Worm (Caenorhabditis elegans): ENCODE results near the gene swt-7.

The swt-7 gene

ce11 chrV:5030715-5031114 lies at the start of gene swt-7:
Gene swt-7, minus strand, starts transcription at chrV:5030815.
- TF ChIP-seq aha-1 (tag) = peak; percentile 7
- TF ChIP-seq dmd-9 (GFP tag; IDR thresholded peaks at IDR 0.05) = no peak

- TF ChIP-seq ztf-11 (tag; optimal IDR thresholded peaks at IDR 0.05) (no peak), nhr-76 (tag; optimal IDR thresholded peaks at IDR 0.05) (no peak), hlh-30 (tag; optimal IDR thresholded peaks at IDR 0.05; ENCODE audit: insufficient read depth) (no peak), fkh-10 (GFP tag; optimal IDR thresholded peaks at IDR 0.05) (no peak), madf-5 (GFP tag; IDR thresholded peaks at IDR 0.05) (no peak), Y75B8A.6 (GFP tag; IDR thresholded peaks at IDR 0.05) (no peak), unc-62 (GFP tag; optimal IDR thresholded peaks at IDR 0.05 in 1 of 2) (no peak), unc-62 (tag; optimal IDR thresholded peaks at IDR 0.05) (no peak), unc-39 (tag; optimal IDR thresholded peaks at IDR 0.05) (no peak), zip-2 (tag; optimal IDR thresholded peaks at IDR 0.05) (no peak), attf-4 (tag; optimal IDR thresholded peaks at IDR 0.05) (no peak), arid-1 (GFP tag; conservative IDR thresholded peaks at IDR 0.05) (no peak), ceh-44 (GFP tag; IDR thresholded peaks at IDR 0.05) (no peak), daf-8 (GFP tag; IDR thresholded peaks at IDR 0.05) (no peak), lin-38 (GFP tag; IDR thresholded peaks at IDR 0.05) (no peak), F49E8.2 (tag; optimal IDR thresholded peaks at IDR 0.05; ENCODE audit: borderline replicate concordance) (no peak), spr-1 (tag; optimal IDR thresholded peaks at IDR 0.05) (no peak), unc-130 (GFP tag; optimal IDR thresholded peaks at IDR 0.05) (no peak), F44E2.7 (GFP tag; IDR thresholded peaks at IDR 0.05) (no peak)
These were observed 41.5 kb upstream of the swt-7 start, which contains the start of gene Y58A7A.2 for ce11 chrV:5072082-5072481. Gene Y58A7A.2, minus strand, starts transcription at chrV:5072182.

ce11 chrV:5069440-5069839 lies 38.8 kb upstream of the swt-7 start, which contains the start of gene Y58A7A.1:
Gene Y58A7A.1, minus strand, starts transcription at chrV:5069540.
- TF ChIP-seq mes-2 (tag; optimal IDR thresholded peaks at IDR 0.05; ENCODE audit: poor library complexity, severe bottlenecking) = no peak

- TF ChIP-seq Y5F2A.4 (GFP tag; optimal IDR thresholded peaks at IDR 0.05) (no peak), sdz-12 (GFP tag; optimal IDR thresholded peaks at IDR 0.05) (no peak), F49E8.2 (tag; optimal IDR thresholded peaks at IDR 0.05; ENCODE audit: borderline replicate concordance) (no peak), ZK546.5 (tag; optimal IDR thresholded peaks at IDR 0.05) (no peak), spr-3 (GFP tag; optimal IDR thresholded peaks at IDR 0.05) (no peak), daf-19 (GFP tag; conservative IDR thresholded peaks at IDR 0.05) (no peak), nhr-48 (tag; optimal IDR thresholded peaks at IDR 0.05) (no peak), dve-1 (tag; optimal IDR thresholded peaks at IDR 0.05; ENCODE audit: insufficient read depth) (peak; percentile 70), ceh-32 (tag; optimal IDR thresholded peaks at IDR 0.05; ENCODE audit: poor library complexity) (no peak), ceh-28 (tag; optimal IDR thresholded peaks at IDR 0.05) (no peak), lin-29 (GFP tag; IDR thresholded peaks at IDR 0.05) (no peak), rbr-2 (tag; optimal IDR thresholded peaks at IDR 0.05) (no peak), lin-39 (tag; optimal IDR thresholded peaks at IDR 0.05) (no peak), pqm-1 (tag; optimal IDR thresholded peaks at IDR 0.05) (peak; percentile 89), nhr-77 (tag; optimal IDR thresholded peaks at IDR 0.05) (peak; percentile 47), ceh-62 (tag; optimal IDR thresholded peaks at IDR 0.05) (no peak), ceh-82 (tag; optimal IDR thresholded peaks at IDR 0.05) (no peak), lim-7 (GFP tag; IDR thresholded peaks at IDR 0.05) (no peak), snpc-1.2 (GFP tag; IDR thresholded peaks at IDR 0.05) (no peak), ztf-7 (tag; optimal IDR thresholded peaks at IDR 0.05) (no peak), nhr-111 (GFP tag; optimal IDR thresholded peaks at IDR 0.05) (no peak), daf-16 (GFP tag; optimal IDR thresholded peaks at IDR 0.05) (no peak), daf-16 (tag; optimal IDR thresholded peaks at IDR 0.05) (peak; percentile 72), daf-8 (GFP tag; IDR thresholded peaks at IDR 0.05) (no peak), egl-27 (tag; optimal IDR thresholded peaks at IDR 0.05) (no peak), Y48G9A.11 (GFP tag; IDR thresholded peaks at IDR 0.05) (no peak), lsy-2 (tag; optimal IDR thresholded peaks at IDR 0.05) (peak in 1 of 2 experiments; percentile 26), Y105C5A.15 (GFP tag; IDR thresholded peaks at IDR 0.05) (no peak), T20F7.1 (GFP tag; optimal IDR thresholded peaks at IDR 0.05) (peak; percentile 41)
These were observed 36.8 kb upstream of the swt-7 start for ce11 chrV:5067390-5067789.

Data from whole organism, L4 larva.